Fruit fly (Drosophila melanogaster): Measurements from ENCODE around the gene tHMG2.

Gene tHMG2

dm6 chr3R:22468829-22469487, 23.8 kb upstream of the tHMG2 start (continued):
- TF ChIP-seq ewg (GFP tag; optimal IDR thresholded peaks at IDR 0.05) (peak; percentile 83), MTF-1 (GFP tag; optimal IDR thresholded peaks at IDR 0.05; ENCODE audit: borderline replicate concordance) (peak; percentile 1), CG5245 (GFP tag; optimal IDR thresholded peaks at IDR 0.05) (peak; percentile 71), Fer2 (tag; optimal IDR thresholded peaks at IDR 0.05) (peak; percentile 77), gce (GFP tag; IDR thresholded peaks at IDR 0.05) (peak; percentile 65; the same call in 1 of the 3 replicates), dm (GFP tag; optimal IDR thresholded peaks at IDR 0.05) (peak; percentile 67), CG14050 (GFP tag; IDR thresholded peaks at IDR 0.05) (peak; percentile 77), Abd-B (GFP tag; optimal IDR thresholded peaks at IDR 0.05) (peak; percentile 83), CG11085 (GFP tag; IDR thresholded peaks at IDR 0.05) (peak; percentile 57), CG17912 (GFP tag; optimal IDR thresholded peaks at IDR 0.05) (no peak), CG8924 (tag; optimal IDR thresholded peaks at IDR 0.05) (peak; percentile 87), Blimp-1 (GFP tag; optimal IDR thresholded peaks at IDR 0.05) (peak; percentile 75), CG2875 (GFP tag; optimal IDR thresholded peaks at IDR 0.05) (peak; percentile 54), CG7372 (GFP tag; IDR thresholded peaks at IDR 0.05) (peak; percentile 78), CG8478 (optimal IDR thresholded peaks at IDR 0.05) (peak; percentile 67), CG12769 (tag; optimal IDR thresholded peaks at IDR 0.05) (no peak), Aef1 (GFP tag; IDR thresholded peaks at IDR 0.05) (peak; percentile 84), CG7745 (tag; optimal IDR thresholded peaks at IDR 0.05) (no peak), CG9797 (GFP tag; optimal IDR thresholded peaks at IDR 0.05) (no peak), Xrp1 (GFP tag; IDR thresholded peaks at IDR 0.05) (peak; percentile 83), Hand (GFP tag; optimal IDR thresholded peaks at IDR 0.05) (peak; percentile 92), Hr39 (optimal IDR thresholded peaks at IDR 0.05) (no peak), CG31388 (GFP tag; optimal IDR thresholded peaks at IDR 0.05) (peak; percentile 67), CG7271 (tag; optimal IDR thresholded peaks at IDR 0.05) (no peak), CG11398 (GFP tag; optimal IDR thresholded peaks at IDR 0.05) (peak; percentile 78), CG3407 (GFP tag; optimal IDR thresholded peaks at IDR 0.05) (peak; percentile 47), twi (tag; optimal IDR thresholded peaks at IDR 0.05) (no peak), CG6765 (GFP tag; optimal IDR thresholded peaks at IDR 0.05) (peak; percentile 82), gro (GFP tag; optimal IDR thresholded peaks at IDR 0.05) (no peak), Doc2 (GFP tag; IDR thresholded peaks at IDR 0.05) (0 out of 2 replicates have a peak, but pooled peaks have one; percentile 39), sd (tag; optimal IDR thresholded peaks at IDR 0.05) (peak; percentile 94), zfh1 (GFP tag; IDR thresholded peaks at IDR 0.05) (peak; percentile 71), Meics (GFP tag; optimal IDR thresholded peaks at IDR 0.05) (peak; percentile 93), Ets65A (GFP tag) (peak; percentile 97), CG1024 (GFP tag; IDR thresholded peaks at IDR 0.05) (peak; percentile 61), al (GFP tag; IDR thresholded peaks at IDR 0.05) (peak; percentile 76), ttk (GFP tag; IDR thresholded peaks at IDR 0.05) (peak; percentile 74), sim (GFP tag; IDR thresholded peaks at IDR 0.05) (no peak), Drgx (GFP tag; IDR thresholded peaks at IDR 0.05) (peak; percentile 77), br (optimal IDR thresholded peaks at IDR 0.05) (no peak), CG10654 (GFP tag; optimal IDR thresholded peaks at IDR 0.05) (peak; percentile 77), crp (GFP tag; optimal IDR thresholded peaks at IDR 0.05) (peak in 1 of 2 experiments; percentile 28), HmgZ (tag; optimal IDR thresholded peaks at IDR 0.05) (peak; percentile 90), Mrtf (GFP tag; IDR thresholded peaks at IDR 0.05) (peak; percentile 81; the same call in 2 of the 3 replicates), TFAM (GFP tag; optimal IDR thresholded peaks at IDR 0.05) (no peak), knrl (GFP tag; IDR thresholded peaks at IDR 0.05; ENCODE audit: partially characterized antibody) (no peak), toy (GFP tag; IDR thresholded peaks at IDR 0.05) (peak; percentile 25; the same call in 1 of the 2 replicates), row (GFP tag; IDR thresholded peaks at IDR 0.05) (peak; percentile 93), yki (optimal IDR thresholded peaks at IDR 0.05) (no peak), Sox102F (GFP tag; optimal IDR thresholded peaks at IDR 0.05) (peak; percentile 88), cad (GFP tag; optimal IDR thresholded peaks at IDR 0.05) (no peak), eyg (GFP tag; optimal IDR thresholded peaks at IDR 0.05) (peak; percentile 88)
